Fruit fly (Drosophila melanogaster) whole organism, wandering third instar larva: ENCODE results near the gene CG14302.

Experiments
- Abd-B ChIP-seq: fragments of >200 bp; optimal IDR thresholded peaks from 2 replicates; lab custom pipeline; 2017; ENCODE audit warnings: missing biosample characterization, missing genetic modification characterization
- CG9705 ChIP-seq: fragments of 200-800 bp; sonication (Bioruptor generic); optimal IDR thresholded peaks from 2 replicates; lab custom pipeline; 2018; ENCODE audit warnings: missing biosample characterization, mild to moderate bottlenecking, missing genetic modification characterization
- Dfd ChIP-seq: fragments of >200 bp; optimal IDR thresholded peaks from 2 replicates; lab custom pipeline; 2017; ENCODE audit warnings: missing biosample characterization, missing genetic modification characterization
- HLH106 ChIP-seq: fragments of 200-800 bp; optimal IDR thresholded peaks from 3 replicates; lab custom pipeline; 2019; ENCODE audit warnings: missing biosample characterization, mild to moderate bottlenecking, missing genetic modification characterization, moderate library complexity
- Hnf4 ChIP-seq: fragments of 200-800 bp; sonication (Bioruptor generic); optimal IDR thresholded peaks from 2 replicates; lab custom pipeline; 2016; ENCODE audit warnings: missing biosample characterization, mild to moderate bottlenecking, missing genetic modification characterization
- Hr78 ChIP-seq: fragments of >200 bp; optimal IDR thresholded peaks from 2 replicates; lab custom pipeline; 2017; ENCODE audit warnings: missing biosample characterization, missing genetic modification characterization
- Hr83 ChIP-seq: fragments of 200-300 bp; sonication (Bioruptor generic); optimal IDR thresholded peaks from 2 replicates; lab custom pipeline; 2016; ENCODE audit warnings: missing biosample characterization, mild to moderate bottlenecking, missing genetic modification characterization, moderate library complexity; ENCODE audit not compliant: poor library complexity, severe bottlenecking
- Jra ChIP-seq: sonication (Bioruptor generic); optimal IDR thresholded peaks from 2 replicates; lab custom pipeline; 2016; ENCODE audit warnings: missing biosample characterization, missing genetic modification characterization
- Mio ChIP-seq: sonication (Bioruptor generic); optimal IDR thresholded peaks from 2 replicates; lab custom pipeline; 2016; ENCODE audit warnings: missing biosample characterization, missing genetic modification characterization
- Myc ChIP-seq: fragments of >200 bp; optimal IDR thresholded peaks from 2 replicates; lab custom pipeline; 2017
- OdsH ChIP-seq: fragments of 200-800 bp; sonication (Bioruptor generic); optimal IDR thresholded peaks from 2 replicates; lab custom pipeline; 2016; ENCODE audit warnings: missing biosample characterization, mild to moderate bottlenecking, missing genetic modification characterization
- Sp1 ChIP-seq: fragments of 200-800 bp; sonication (Bioruptor generic); optimal IDR thresholded peaks from 3 replicates; lab custom pipeline; 2019; ENCODE audit warnings: missing biosample characterization, mild to moderate bottlenecking, missing genetic modification characterization, moderate library complexity
- Vsx2 ChIP-seq: fragments of 200-300, 225-300 bp; sonication (Bioruptor generic); optimal IDR thresholded peaks from 2 replicates; lab custom pipeline; 2018; ENCODE audit warnings: missing biosample characterization, missing genetic modification characterization; ENCODE audit not compliant: partially characterized antibody
- brk ChIP-seq: fragments of 200-800 bp; sonication (Bioruptor generic); optimal IDR thresholded peaks from 2 replicates; lab custom pipeline; 2016; ENCODE audit warnings: missing biosample characterization, mild to moderate bottlenecking, missing genetic modification characterization
- dl ChIP-seq, 2 experiments: fragments of 175-275, 200-275 bp in 1 of 2; fragments of 200-275 bp in 1 of 2; sonication (Bioruptor generic); optimal IDR thresholded peaks; lab custom pipeline; 2018; ENCODE audit warnings: mild to moderate bottlenecking in 2 of 2, missing biosample characterization in 2 of 2, missing genetic modification characterization in 2 of 2, moderate library complexity in 2 of 2; ENCODE audit not compliant: partially characterized antibody in 2 of 2, insufficient read depth in 1 of 2
- dmrt93B ChIP-seq: fragments of 200-800 bp; sonication (Bioruptor generic); optimal IDR thresholded peaks from 2 replicates; lab custom pipeline; 2018; ENCODE audit warnings: missing biosample characterization, mild to moderate bottlenecking, missing genetic modification characterization
- dsf ChIP-seq: sonication (Bioruptor generic); optimal IDR thresholded peaks from 2 replicates; lab custom pipeline; 2016; ENCODE audit warnings: missing biosample characterization, missing genetic modification characterization, borderline replicate concordance
- ey ChIP-seq: fragments of 200-800 bp; sonication (Bioruptor generic); optimal IDR thresholded peaks from 2 replicates; lab custom pipeline; 2016; ENCODE audit warnings: missing biosample characterization, missing genetic modification characterization
- fru ChIP-seq: fragments of 200-800 bp; sonication (Bioruptor generic); optimal IDR thresholded peaks from 3 replicates; lab custom pipeline; 2016; ENCODE audit warnings: missing biosample characterization, mild to moderate bottlenecking, missing genetic modification characterization
- h ChIP-seq: fragments of 200-800 bp; sonication (Bioruptor generic); optimal IDR thresholded peaks from 3 replicates; lab custom pipeline; 2016; ENCODE audit warnings: missing biosample characterization, mild to moderate bottlenecking, missing genetic modification characterization
- jim ChIP-seq: fragments of 175-275, 200-325 bp; sonication (Bioruptor generic); optimal IDR thresholded peaks from 2 replicates; lab custom pipeline; 2016; ENCODE audit warnings: missing biosample characterization, mild to moderate bottlenecking, missing genetic modification characterization
- lola ChIP-seq: fragments of >200 bp; optimal IDR thresholded peaks from 2 replicates; lab custom pipeline; 2017; ENCODE audit warnings: missing biosample characterization, missing genetic modification characterization
- psq ChIP-seq: fragments of 200-800 bp; sonication (Bioruptor generic); optimal IDR thresholded peaks from 3 replicates; lab custom pipeline; 2017; ENCODE audit warnings: missing biosample characterization, mild to moderate bottlenecking, missing genetic modification characterization, moderate library complexity
- rgr ChIP-seq: fragments of 200-800 bp; sonication (Bioruptor generic); optimal IDR thresholded peaks from 3 replicates; lab custom pipeline; 2016; ENCODE audit warnings: missing biosample characterization, mild to moderate bottlenecking, missing genetic modification characterization
- sage ChIP-seq: fragments of 200-800 bp; sonication (Bioruptor generic); optimal IDR thresholded peaks from 2 replicates; lab custom pipeline; 2016; ENCODE audit warnings: missing biosample characterization, mild to moderate bottlenecking, missing genetic modification characterization
- sv ChIP-seq: fragments of 200-800 bp; sonication (Bioruptor generic); optimal IDR thresholded peaks from 3 replicates; lab custom pipeline; 2016; ENCODE audit warnings: missing biosample characterization, missing genetic modification characterization
- tai ChIP-seq: sonication (Bioruptor generic); optimal IDR thresholded peaks from 2 replicates; lab custom pipeline; 2016; ENCODE audit warnings: missing biosample characterization, missing genetic modification characterization
- usp ChIP-seq: fragments of >200 bp; optimal IDR thresholded peaks from 2 replicates; lab custom pipeline; 2017; ENCODE audit warnings: missing biosample characterization, missing genetic modification characterization
- woc ChIP-seq: sonication (Bioruptor generic); optimal IDR thresholded peaks from 2 replicates; lab custom pipeline; 2016; ENCODE audit warnings: missing biosample characterization, mild to moderate bottlenecking, missing genetic modification characterization

CG14302 gene

DNA sequence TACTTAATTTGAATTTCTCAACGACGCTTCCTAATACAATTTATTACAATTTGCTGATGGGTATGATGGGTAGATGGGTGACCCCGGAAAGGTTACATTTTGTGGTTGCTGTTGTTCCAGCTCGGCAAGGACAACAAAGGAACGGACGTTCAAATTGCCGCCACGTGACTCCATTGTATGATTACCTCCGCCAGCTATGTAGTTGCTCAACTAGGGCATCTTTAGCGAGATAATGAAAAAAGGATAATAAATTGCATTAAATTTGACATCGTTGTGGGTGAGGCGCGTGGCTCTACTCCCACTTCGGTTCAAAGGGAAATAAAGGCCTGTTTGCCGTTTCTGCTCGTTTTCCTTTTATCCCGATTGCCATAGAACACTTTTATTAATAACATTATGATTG is 11.1 kb upstream of the CG14302 start:
- TF ChIP-seq ey (GFP tag; lab: Kevin White, UChicago) (no peak), Mio (GFP tag; lab: Kevin White, UChicago) (no peak), Hnf4 (GFP tag; lab: Kevin White, UChicago) (no peak), jim (GFP tag; lab: Kevin White, UChicago) (no peak), tai (GFP tag; lab: Kevin White, UChicago) (no peak), fru (GFP tag; lab: Kevin White, UChicago) (no peak), woc (GFP tag; lab: Kevin White, UChicago) (no peak), Jra (GFP tag; lab: Kevin White, UChicago) (no peak), sv (GFP tag; lab: Kevin White, UChicago) (no peak), psq (GFP tag; lab: Kevin White, UChicago) (no peak)

DNA sequence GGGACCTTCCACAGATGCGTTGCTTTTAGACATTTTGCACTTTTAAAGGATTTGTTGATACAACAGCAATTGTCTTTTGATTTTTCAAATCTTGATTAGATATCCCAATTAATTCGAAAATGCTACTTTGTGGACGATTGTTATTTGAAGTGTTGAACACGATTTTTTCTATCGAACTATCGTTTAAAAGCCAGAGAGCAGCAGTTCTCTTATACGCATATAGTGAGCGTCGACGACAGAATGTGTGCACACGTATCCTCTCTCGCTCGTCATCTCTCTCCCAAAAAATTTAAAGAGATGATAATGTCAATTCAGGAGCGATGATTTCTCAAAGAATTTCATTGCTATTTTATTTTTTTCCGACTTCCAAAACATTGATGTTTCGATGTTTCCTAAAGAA is 10.0 kb upstream of the CG14302 start, which contains the start of gene CG34283:
CG34283 (minus strand) TSS at position 101 of the 400 bp plus-strand sequence.
- TF ChIP-seq dmrt93B (GFP tag; lab: Kevin White, UChicago): no peak
- no peak for TF ChIP-seq rgr
- no peak for TF ChIP-seq lola
- no peak for TF ChIP-seq dl (GFP tag; optimal IDR thresholded peaks at IDR 0.05; lab: Kevin White, UChicago; ENCODE audit: insufficient read depth in 1 of 2, partially characterized antibody in 2 of 2)
- no peak for TF ChIP-seq h
- TF ChIP-seq Vsx2 (GFP tag; lab: Kevin White, UChicago): no peak
- TF ChIP-seq sage (GFP tag; lab: Kevin White, UChicago): no peak
- no peak for TF ChIP-seq jim (GFP tag; lab: Kevin White, UChicago)
- TF ChIP-seq ey (GFP tag; lab: Kevin White, UChicago): no peak
- no peak for TF ChIP-seq HLH106 (tag; lab: Kevin White, UChicago)
- no peak for TF ChIP-seq Abd-B
- TF ChIP-seq CG9705 (GFP tag; lab: Kevin White, UChicago): no peak
- no peak for TF ChIP-seq woc (GFP tag; lab: Kevin White, UChicago)
- no peak for TF ChIP-seq sv (GFP tag; lab: Kevin White, UChicago)
- TF ChIP-seq brk: no peak

DNA sequence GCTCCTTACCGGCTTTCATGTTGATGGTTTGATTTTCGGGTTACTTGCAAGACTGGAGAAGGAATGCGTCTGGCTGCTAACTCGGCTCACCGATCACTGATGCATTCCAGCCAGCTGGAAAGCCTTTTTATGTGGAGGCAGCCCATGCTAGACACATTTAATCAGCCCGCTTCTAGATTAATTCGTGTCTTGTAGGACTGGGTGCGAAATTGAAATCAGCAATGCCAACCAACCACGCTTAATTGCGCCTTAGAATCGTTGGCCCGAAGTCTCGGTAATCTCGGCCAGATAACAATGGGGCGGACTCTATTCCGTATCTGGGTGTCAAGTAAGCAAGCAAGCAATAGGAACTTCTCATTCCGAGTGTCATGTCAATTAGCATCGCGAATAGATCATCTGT is 6.1 kb upstream of the CG14302 start, which contains the start of gene CG7714:
CG7714 (minus strand) TSS at position 101 of the 400 bp plus-strand sequence.
- TF ChIP-seq rgr (no peak), OdsH (GFP tag; lab: Kevin White, UChicago) (no peak), sage (GFP tag; lab: Kevin White, UChicago) (no peak), h (no peak), dmrt93B (GFP tag; lab: Kevin White, UChicago) (no peak), ey (GFP tag; lab: Kevin White, UChicago) (no peak), jim (GFP tag; lab: Kevin White, UChicago) (no peak), Vsx2 (GFP tag; lab: Kevin White, UChicago) (no peak), fru (GFP tag; lab: Kevin White, UChicago) (no peak), Hr83 (no peak), woc (GFP tag; lab: Kevin White, UChicago) (no peak), Jra (GFP tag; lab: Kevin White, UChicago) (no peak)

DNA sequence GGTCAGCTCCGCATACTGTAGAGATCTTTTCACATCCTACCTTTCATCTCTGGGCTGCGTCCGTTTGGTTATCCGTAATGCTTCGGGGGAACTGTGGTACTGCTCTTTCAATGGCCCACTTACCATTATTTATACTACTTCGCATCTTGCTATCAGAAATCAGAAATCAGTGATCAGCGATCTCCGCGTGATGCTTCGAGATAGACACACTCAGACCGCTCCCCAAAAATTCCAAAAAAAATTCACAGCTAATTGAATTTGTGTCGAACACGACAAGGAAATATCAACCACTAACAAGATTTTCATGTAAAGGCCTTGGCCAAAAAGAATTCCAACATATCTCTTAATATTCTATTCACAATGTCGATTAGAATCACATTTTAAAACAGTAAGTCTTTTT is 4.1 kb upstream of the CG14302 start, which contains the start of gene CG7715:
CG7715 (minus strand) TSS at position 101 of the 400 bp plus-strand sequence.
- TF ChIP-seq usp (GFP tag; lab: Kevin White, UChicago): no peak
- TF ChIP-seq woc (GFP tag; lab: Kevin White, UChicago): no peak
- no peak for TF ChIP-seq Sp1 (GFP tag; lab: Kevin White, UChicago)
- no peak for TF ChIP-seq tai (GFP tag; lab: Kevin White, UChicago)
- no peak for TF ChIP-seq jim (GFP tag; lab: Kevin White, UChicago)
- TF ChIP-seq dsf (GFP tag; lab: Kevin White, UChicago): no peak
- TF ChIP-seq Dfd: no peak
- no peak for TF ChIP-seq psq (GFP tag; lab: Kevin White, UChicago)
- TF ChIP-seq CG9705 (GFP tag; lab: Kevin White, UChicago): no peak
- no peak for TF ChIP-seq Vsx2 (GFP tag; lab: Kevin White, UChicago)
- TF ChIP-seq Hr78 (GFP tag; lab: Kevin White, UChicago): no peak

DNA sequence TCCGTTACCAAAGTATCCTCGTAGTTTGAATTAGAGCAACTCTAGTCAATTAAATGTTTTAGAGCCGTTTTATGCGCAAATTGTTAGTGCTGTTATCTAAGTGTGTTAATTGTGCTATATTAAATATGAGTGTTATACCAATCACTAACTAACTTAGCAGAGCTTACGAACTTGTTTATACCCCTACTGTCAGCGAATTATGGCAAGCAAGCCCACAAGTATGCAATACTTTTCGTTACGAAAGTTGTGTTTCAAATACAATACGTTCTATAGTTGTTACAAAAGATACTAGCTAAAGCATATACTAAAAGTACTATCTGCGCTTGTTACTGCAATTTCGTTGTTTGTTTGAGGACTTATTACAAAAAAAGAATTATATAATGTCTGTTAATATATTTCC is 1.2 kb upstream of the CG14302 start:
- TF ChIP-seq Myc (peak; percentile 16), Dfd (no peak)
